Worm (Caenorhabditis elegans) whole organism, late embryonic: ENCODE data around the gene F14H3.14.
A peak's percentile ranks its signal among the peaks of the same experiment; 100 is the strongest.

Experiments used
- C38D4.7 ChIP-seq: fragments of 200-800 bp; sonication (Bioruptor generic); optimal IDR thresholded peaks from 2 replicates; lab custom pipeline; 2018; ENCODE audit warnings: mild to moderate bottlenecking, missing genetic modification characterization, moderate library complexity, missing compliant biosample characterization
- Y22D7AL.16 ChIP-seq: sonication (generic microtip); optimal IDR thresholded peaks from 2 replicates; lab custom pipeline; 2016; ENCODE audit warnings: missing genetic modification characterization, missing compliant biosample characterization
- ceh-14 ChIP-seq: sonication (generic microtip); optimal IDR thresholded peaks from 2 replicates; lab custom pipeline; 2016; ENCODE audit warnings: missing genotype, missing genetic modification characterization, missing compliant biosample characterization
- ceh-19 ChIP-seq: fragments of 200-800 bp; sonication (Bioruptor generic); optimal IDR thresholded peaks from 2 replicates; lab custom pipeline; 2018; ENCODE audit warnings: mild to moderate bottlenecking, missing genetic modification characterization, missing compliant biosample characterization
- ceh-22 ChIP-seq: sonication (generic microtip); optimal IDR thresholded peaks from 2 replicates; lab custom pipeline; 2017; ENCODE audit warnings: missing biosample characterization, missing genetic modification characterization
- ceh-30 ChIP-seq: fragments of 150-350 bp; optimal IDR thresholded peaks from 2 replicates; lab custom pipeline; 2014; ENCODE audit warnings: missing biosample characterization, missing genetic modification characterization
- ceh-31 ChIP-seq: sonication (generic microtip); optimal IDR thresholded peaks from 2 replicates; lab custom pipeline; 2016; ENCODE audit warnings: missing genetic modification characterization, missing compliant biosample characterization
- ceh-9 ChIP-seq: sonication (generic microtip); optimal IDR thresholded peaks from 2 replicates; lab custom pipeline; 2016; ENCODE audit warnings: mild to moderate bottlenecking, missing genetic modification characterization, inconsistent platforms, missing compliant biosample characterization
- che-1 ChIP-seq: sonication (generic microtip); optimal IDR thresholded peaks from 2 replicates; lab custom pipeline; 2016; ENCODE audit warnings: mild to moderate bottlenecking, missing genetic modification characterization, missing compliant biosample characterization
- elt-2 ChIP-seq: sonication (generic microtip); optimal IDR thresholded peaks from 2 replicates; lab custom pipeline; 2016; ENCODE audit warnings: missing genetic modification reagents, missing genetic modification characterization, missing compliant biosample characterization
- eyg-1 ChIP-seq: sonication (generic microtip); optimal IDR thresholded peaks from 2 replicates; lab custom pipeline; 2016; ENCODE audit warnings: missing genotype, missing genetic modification characterization, missing compliant biosample characterization
- fax-1 ChIP-seq: sonication (generic microtip); optimal IDR thresholded peaks from 2 replicates; lab custom pipeline; 2016; ENCODE audit warnings: missing genotype, missing genetic modification characterization, missing compliant biosample characterization
- hlh-13 ChIP-seq: fragments of 200-800 bp; sonication (Bioruptor generic); optimal IDR thresholded peaks from 2 replicates; lab custom pipeline; 2018; ENCODE audit warnings: mild to moderate bottlenecking, missing genetic modification characterization, missing compliant biosample characterization
- hlh-30 ChIP-seq: sonication (generic microtip); optimal IDR thresholded peaks from 2 replicates; lab custom pipeline; 2017; ENCODE audit warnings: antibody characterized with exemption, missing genetic modification characterization, missing compliant biosample characterization; ENCODE audit not compliant: insufficient read depth
- hlh-6 ChIP-seq: sonication (generic microtip); optimal IDR thresholded peaks from 2 replicates; lab custom pipeline; 2016; ENCODE audit warnings: missing genotype, missing genetic modification characterization, missing compliant biosample characterization
- lim-6 ChIP-seq: sonication (generic microtip); optimal IDR thresholded peaks from 2 replicates; lab custom pipeline; 2016; ENCODE audit warnings: missing genetic modification characterization, missing compliant biosample characterization
- lin-11 ChIP-seq: fragments of 200-800 bp; sonication (Bioruptor generic); optimal IDR thresholded peaks from 2 replicates; lab custom pipeline; 2018; ENCODE audit warnings: mild to moderate bottlenecking, missing genetic modification characterization, missing compliant biosample characterization
- nfya-1 ChIP-seq: sonication (generic microtip); optimal IDR thresholded peaks from 2 replicates; lab custom pipeline; 2017; ENCODE audit warnings: missing genetic modification characterization, mild to moderate bottlenecking, missing compliant biosample characterization, antibody characterized with exemption, moderate library complexity
- npax-4 ChIP-seq: sonication (generic microtip); optimal IDR thresholded peaks from 2 replicates; lab custom pipeline; 2016; ENCODE audit warnings: missing genetic modification characterization, missing compliant biosample characterization
- pag-3 ChIP-seq: sonication (generic microtip); optimal IDR thresholded peaks from 2 replicates; lab custom pipeline; 2016; ENCODE audit warnings: missing compliant biosample characterization, missing genetic modification characterization, borderline replicate concordance
- pax-1 ChIP-seq: fragments of 150-350 bp; optimal IDR thresholded peaks from 2 replicates; lab custom pipeline; 2014; ENCODE audit warnings: missing biosample characterization, missing genetic modification characterization
- pha-4 ChIP-seq: fragments of 150-350 bp; optimal IDR thresholded peaks from 2 replicates; lab custom pipeline; 2018; ENCODE audit warnings: missing biosample characterization, missing genetic modification reagents, missing genetic modification characterization
- ref-2 ChIP-seq: sonication (generic microtip); optimal IDR thresholded peaks from 2 replicates; lab custom pipeline; 2016; ENCODE audit warnings: missing genetic modification characterization, missing compliant biosample characterization
- sox-2 ChIP-seq: fragments of 200-800 bp; sonication (Bioruptor generic); IDR thresholded peaks from 2 replicates; pipeline ENCODE4 v1.3.6; 2022; ENCODE audit warnings: missing genetic modification reagents, missing genetic modification characterization, missing compliant biosample characterization
- syd-9 ChIP-seq: sonication (generic microtip); optimal IDR thresholded peaks from 2 replicates; lab custom pipeline; 2016; ENCODE audit warnings: mild to moderate bottlenecking, missing genetic modification characterization, moderate library complexity, missing compliant biosample characterization
- unc-3 ChIP-seq, 2 experiments: fragments of 200-800 bp in 1 of 2; sonication (Bioruptor generic) in 1 of 2; sonication (generic microtip) in 1 of 2; conservative IDR thresholded peaks in 1 of 2; optimal IDR thresholded peaks in 1 of 2; 2 replicates each; pipeline versions ENCODE4 v1.3.6 to Lab custom; 2016 to 2022; ENCODE audit warnings: missing compliant biosample characterization in 2 of 2, missing genetic modification characterization in 2 of 2, missing genetic modification reagents in 1 of 2
- unc-55 ChIP-seq: sonication (generic microtip); optimal IDR thresholded peaks from 2 replicates; lab custom pipeline; 2017; ENCODE audit warnings: missing biosample characterization, missing genetic modification reagents, missing genetic modification characterization
- zip-5 ChIP-seq: sonication (generic microtip); optimal IDR thresholded peaks from 2 replicates; lab custom pipeline; 2016; ENCODE audit warnings: missing genetic modification characterization, missing compliant biosample characterization

Gene F14H3.14

DNA sequence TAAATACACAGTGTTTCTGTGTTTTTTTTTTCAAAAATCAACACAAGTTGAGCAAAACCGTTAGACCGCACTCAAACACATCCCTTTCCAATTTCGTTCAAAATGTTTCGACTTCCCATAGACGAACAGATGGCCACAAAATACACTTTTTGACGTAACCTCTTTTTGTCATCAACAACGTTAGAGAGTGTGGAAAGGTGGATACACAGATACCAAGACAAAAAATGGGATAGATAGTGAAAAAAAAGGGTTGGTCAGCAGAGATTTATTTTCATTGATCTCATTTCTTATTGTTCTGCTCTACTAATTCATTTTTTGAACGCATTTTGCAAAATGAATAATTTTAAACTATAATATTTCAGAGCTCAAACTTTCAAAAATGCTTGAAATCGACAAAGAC lies 32.2 kb upstream of the F14H3.14 start:
- TF ChIP-seq zip-5 (tag; lab: Kevin White, UChicago), result no peak
- no peak for TF ChIP-seq hlh-13 (GFP tag; lab: Kevin White, UChicago)
- TF ChIP-seq fax-1 (tag; lab: Kevin White, UChicago), result no peak

DNA sequence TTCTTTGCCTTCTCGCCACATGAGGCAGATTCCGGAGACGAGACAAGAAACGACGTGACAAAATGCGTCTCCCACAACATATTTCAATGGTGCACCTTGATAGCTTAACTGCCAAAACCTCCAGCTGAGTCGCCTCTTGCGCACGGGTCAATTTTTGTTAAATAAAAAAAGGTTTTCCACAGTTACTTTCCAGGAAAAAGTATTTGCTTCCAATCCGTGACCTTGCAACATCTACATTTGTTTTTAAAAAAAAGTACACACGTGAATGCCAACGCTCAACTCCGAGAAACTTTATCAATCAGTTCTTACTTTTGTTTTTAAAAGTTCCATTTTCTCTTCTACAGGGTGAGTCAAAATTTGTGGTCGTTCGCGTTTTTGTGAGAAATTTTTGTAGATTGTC lies 31.6 kb upstream of the F14H3.14 start, which contains the start of gene F22B8.7:
TSS of gene F22B8.7 (plus strand) at position 301 of the 400 bp plus-strand sequence.
- TF ChIP-seq hlh-13 (GFP tag; lab: Kevin White, UChicago) (no peak), ceh-22 (tag; lab: Kevin White, UChicago) (no peak), che-1 (tag; lab: Kevin White, UChicago) (no peak), sox-2 (GFP tag; lab: Robert Waterston, UW) (no peak), ceh-19 (GFP tag; lab: Kevin White, UChicago) (no peak), pax-1 (no peak), pha-4 (tag; lab: Kevin White, UChicago) (no peak), C38D4.7 (no peak), syd-9 (tag; lab: Kevin White, UChicago) (no peak), unc-3 (GFP tag; conservative IDR thresholded peaks at IDR 0.05; lab: Robert Waterston, UW) (no peak), unc-3 (tag; optimal IDR thresholded peaks at IDR 0.05; lab: Kevin White, UChicago) (no peak), elt-2 (tag; lab: Kevin White, UChicago) (no peak), zip-5 (tag; lab: Kevin White, UChicago) (no peak), hlh-30 (no peak), hlh-6 (tag; lab: Kevin White, UChicago) (no peak)
- TF ChIP-seq, all 69 proteins: peak for 0

DNA sequence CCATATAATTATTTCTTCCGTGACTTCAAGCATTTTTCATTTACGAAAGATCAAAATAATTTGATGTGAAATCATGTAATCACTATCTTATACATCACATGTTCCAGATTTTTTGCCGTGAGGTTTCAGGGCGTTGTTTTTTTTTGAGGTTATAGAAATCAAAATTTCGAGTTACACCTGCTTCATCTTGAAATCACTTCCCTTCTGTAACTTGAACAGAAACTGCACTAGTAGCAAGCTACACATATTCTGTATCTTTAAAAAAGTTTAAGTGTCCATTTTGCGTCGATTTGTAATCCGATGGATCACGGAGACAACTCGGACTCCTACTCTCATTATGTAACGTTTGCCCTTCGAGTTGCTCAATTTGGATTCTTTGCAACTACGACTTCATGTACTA lies 28.0 kb upstream of the F14H3.14 start, which contains the start of gene F22B8.3:
TSS of gene F22B8.3 (plus strand) at position 301 of the 400 bp plus-strand sequence.
- TF ChIP-seq lin-11, result no peak

DNA sequence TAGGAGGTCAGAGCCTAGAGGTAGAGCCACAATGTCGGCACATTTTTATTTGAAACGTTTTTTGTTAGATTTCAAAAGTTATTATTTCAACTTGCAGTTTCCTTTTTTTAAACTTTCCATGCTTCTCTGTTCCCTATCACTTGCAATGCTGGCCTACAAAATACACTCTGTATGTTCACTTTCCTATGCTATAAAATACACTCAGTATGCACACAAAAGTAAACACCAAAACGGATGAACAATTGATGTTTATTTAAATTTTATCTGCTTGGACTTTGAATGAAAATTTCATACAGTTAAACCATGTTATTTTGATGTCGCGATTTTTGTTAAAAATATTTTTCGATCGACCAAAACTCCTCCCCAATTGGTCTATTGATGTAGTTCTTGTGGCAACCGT lies 18.0 kb upstream of the F14H3.14 start:
- TF ChIP-seq ceh-14 (no peak), ref-2 (tag; lab: Kevin White, UChicago) (no peak), ceh-30 (tag; lab: Kevin White, UChicago) (no peak), lim-6 (no peak), hlh-30 (no peak), pag-3 (tag; lab: Kevin White, UChicago) (no peak), Y22D7AL.16 (tag; lab: Kevin White, UChicago) (no peak)

DNA sequence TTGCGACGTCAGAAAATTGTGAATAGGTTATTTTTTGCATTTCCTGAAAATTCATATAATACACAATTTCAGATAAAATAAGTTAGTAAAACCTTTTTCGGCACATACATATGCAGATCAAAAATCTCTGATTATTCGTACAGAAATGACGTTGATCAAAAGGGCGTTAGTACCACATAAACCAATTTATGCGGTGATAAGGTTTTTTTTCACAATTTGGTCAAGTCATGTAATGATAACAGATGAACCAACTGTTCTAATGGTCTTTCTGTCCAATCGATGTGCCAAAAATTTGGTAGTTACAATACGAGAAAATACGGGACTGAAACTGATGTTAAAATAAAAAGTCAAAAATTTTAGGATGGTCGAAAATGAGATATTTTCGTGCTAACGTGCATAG lies 17.4 kb upstream of the F14H3.14 start:
- TF ChIP-seq ceh-9 (tag; lab: Kevin White, UChicago), result no peak
- peak; percentile 41 for TF ChIP-seq elt-2 (tag; lab: Kevin White, UChicago)

DNA sequence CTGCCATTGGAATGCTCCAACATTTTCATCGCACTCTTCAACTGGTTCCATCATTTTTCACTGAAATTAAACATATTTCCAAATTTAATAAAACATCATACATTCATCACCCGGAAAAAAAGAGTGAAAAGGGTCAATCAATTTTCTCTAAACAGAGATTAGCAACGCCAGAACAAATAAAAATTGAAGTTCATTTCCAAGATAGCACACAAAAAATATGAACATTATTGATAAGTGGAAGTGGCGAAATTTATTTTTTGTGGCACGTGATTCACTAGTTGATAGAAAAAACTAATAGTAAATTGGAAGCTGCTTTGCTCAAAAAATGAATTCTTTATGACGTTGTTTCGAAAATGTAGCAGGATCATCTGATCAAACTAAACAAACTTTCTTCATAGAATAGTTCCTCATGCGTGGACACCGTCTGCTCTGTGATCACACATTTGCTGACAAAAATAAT lies 12.6 kb upstream of the F14H3.14 start, which contains the start of the genes F14H3.12 and srj-29:
TSS of gene F14H3.12 (minus strand) at position 74 of the 460 bp plus-strand sequence.
TSS of gene srj-29 (plus strand) at position 410 of the 460 bp plus-strand sequence.
- TF ChIP-seq C38D4.7 (no peak), nfya-1 (tag; lab: Kevin White, UChicago) (no peak), ceh-31 (tag; lab: Kevin White, UChicago) (no peak), npax-4 (tag; lab: Kevin White, UChicago) (no peak), eyg-1 (no peak)
- TF ChIP-seq, all 69 proteins: peak for 0

DNA sequence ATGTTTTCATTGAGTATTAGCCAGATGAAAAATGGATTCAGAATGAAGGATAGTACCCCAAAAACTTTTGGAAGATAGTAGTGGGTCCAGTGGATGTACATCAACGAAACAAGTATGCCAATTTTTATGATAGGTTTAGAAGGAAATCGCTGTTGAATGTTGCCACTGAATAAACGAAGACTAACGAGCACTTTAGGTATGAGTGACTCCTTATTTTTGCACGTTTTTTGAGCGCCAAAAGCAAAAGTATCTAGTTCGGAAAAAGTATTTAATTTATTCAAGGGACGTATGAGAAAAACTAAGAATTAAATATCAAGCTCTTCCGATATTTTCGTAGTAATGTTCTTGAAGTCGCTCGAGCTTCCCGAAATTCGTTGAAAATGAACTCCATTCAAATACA lies 11.2 kb upstream of the F14H3.14 start, which contains the start of gene srj-10:
TSS of gene srj-10 (minus strand) at position 101 of the 400 bp plus-strand sequence.
- TF ChIP-seq pha-4 (tag; lab: Kevin White, UChicago), result no peak
- no peak for TF ChIP-seq unc-55
